Fruit fly (Drosophila melanogaster) whole organism, wandering third instar larva: ENCODE results near the gene dsx-c73A.

Source experiments
- CG32264 ChIP-seq: fragments of 200-800 bp; sonication (Bioruptor generic); optimal IDR thresholded peaks from 2 replicates; lab custom pipeline; 2016; ENCODE audit warnings: missing biosample characterization, missing genetic modification characterization
- CG9705 ChIP-seq: fragments of 200-800 bp; sonication (Bioruptor generic); optimal IDR thresholded peaks from 2 replicates; lab custom pipeline; 2018; ENCODE audit warnings: missing biosample characterization, mild to moderate bottlenecking, missing genetic modification characterization
- CrebA ChIP-seq: fragments of 200-800 bp; sonication (Bioruptor generic); optimal IDR thresholded peaks from 2 replicates; lab custom pipeline; 2016; ENCODE audit warnings: missing biosample characterization, mild to moderate bottlenecking, missing genetic modification characterization, borderline replicate concordance
- Dfd ChIP-seq: fragments of >200 bp; optimal IDR thresholded peaks from 2 replicates; lab custom pipeline; 2017; ENCODE audit warnings: missing biosample characterization, missing genetic modification characterization
- Dif ChIP-seq: fragments of 200-275, 200-300 bp; sonication (Bioruptor generic); optimal IDR thresholded peaks from 2 replicates; lab custom pipeline; 2018; ENCODE audit warnings: missing biosample characterization, missing genetic modification characterization; ENCODE audit not compliant: partially characterized antibody
- GATAd ChIP-seq: sonication (Bioruptor generic); optimal IDR thresholded peaks from 2 replicates; lab custom pipeline; 2016; ENCODE audit warnings: missing biosample characterization, missing genetic modification characterization
- Hr78 ChIP-seq: fragments of >200 bp; optimal IDR thresholded peaks from 2 replicates; lab custom pipeline; 2017; ENCODE audit warnings: missing biosample characterization, missing genetic modification characterization
- Hr83 ChIP-seq: fragments of 200-300 bp; sonication (Bioruptor generic); optimal IDR thresholded peaks from 2 replicates; lab custom pipeline; 2016; ENCODE audit warnings: missing biosample characterization, mild to moderate bottlenecking, missing genetic modification characterization, moderate library complexity; ENCODE audit not compliant: poor library complexity, severe bottlenecking
- Jra ChIP-seq: sonication (Bioruptor generic); optimal IDR thresholded peaks from 2 replicates; lab custom pipeline; 2016; ENCODE audit warnings: missing biosample characterization, missing genetic modification characterization
- Mio ChIP-seq: sonication (Bioruptor generic); optimal IDR thresholded peaks from 2 replicates; lab custom pipeline; 2016; ENCODE audit warnings: missing biosample characterization, missing genetic modification characterization
- Myc ChIP-seq: fragments of >200 bp; optimal IDR thresholded peaks from 2 replicates; lab custom pipeline; 2017
- N ChIP-seq: fragments of >200 bp; optimal IDR thresholded peaks from 2 replicates; lab custom pipeline; 2018; ENCODE audit warnings: missing biosample characterization, missing external identifiers, missing genetic modification characterization
- Rel ChIP-seq, 2 experiments: fragments of 200-800 bp; sonication (Bioruptor generic) in 1 of 2; optimal IDR thresholded peaks; 2 replicates in 1 of 2; 3 replicates in 1 of 2; lab custom pipeline; 2016 to 2019; ENCODE audit warnings: mild to moderate bottlenecking in 2 of 2, missing biosample characterization in 2 of 2, missing genetic modification characterization in 2 of 2, moderate library complexity in 1 of 2
- Sp1 ChIP-seq: fragments of 200-800 bp; sonication (Bioruptor generic); optimal IDR thresholded peaks from 3 replicates; lab custom pipeline; 2019; ENCODE audit warnings: missing biosample characterization, mild to moderate bottlenecking, missing genetic modification characterization, moderate library complexity
- br ChIP-seq: fragments of 200-800 bp; sonication (Bioruptor generic); optimal IDR thresholded peaks from 2 replicates; lab custom pipeline; 2016; ENCODE audit warnings: missing biosample characterization, missing genetic modification characterization
- brk ChIP-seq: fragments of 200-800 bp; sonication (Bioruptor generic); optimal IDR thresholded peaks from 2 replicates; lab custom pipeline; 2016; ENCODE audit warnings: missing biosample characterization, mild to moderate bottlenecking, missing genetic modification characterization
- dl ChIP-seq, 2 experiments: fragments of 175-275, 200-275 bp in 1 of 2; fragments of 200-275 bp in 1 of 2; sonication (Bioruptor generic); optimal IDR thresholded peaks; lab custom pipeline; 2018; ENCODE audit warnings: mild to moderate bottlenecking in 2 of 2, missing biosample characterization in 2 of 2, missing genetic modification characterization in 2 of 2, moderate library complexity in 2 of 2; ENCODE audit not compliant: partially characterized antibody in 2 of 2, insufficient read depth in 1 of 2
- dmrt93B ChIP-seq: fragments of 200-800 bp; sonication (Bioruptor generic); optimal IDR thresholded peaks from 2 replicates; lab custom pipeline; 2018; ENCODE audit warnings: missing biosample characterization, mild to moderate bottlenecking, missing genetic modification characterization
- dsf ChIP-seq: sonication (Bioruptor generic); optimal IDR thresholded peaks from 2 replicates; lab custom pipeline; 2016; ENCODE audit warnings: missing biosample characterization, missing genetic modification characterization, borderline replicate concordance
- ey ChIP-seq: fragments of 200-800 bp; sonication (Bioruptor generic); optimal IDR thresholded peaks from 2 replicates; lab custom pipeline; 2016; ENCODE audit warnings: missing biosample characterization, missing genetic modification characterization
- foxo ChIP-seq, 2 experiments: fragments of 200-800 bp; sonication (Bioruptor generic); optimal IDR thresholded peaks; 2 replicates in 1 of 2; 3 replicates in 1 of 2; lab custom pipeline; 2016 to 2017; ENCODE audit warnings: missing biosample characterization in 2 of 2, missing genetic modification characterization in 2 of 2
- fru ChIP-seq: fragments of 200-800 bp; sonication (Bioruptor generic); optimal IDR thresholded peaks from 3 replicates; lab custom pipeline; 2016; ENCODE audit warnings: missing biosample characterization, mild to moderate bottlenecking, missing genetic modification characterization
- jim ChIP-seq: fragments of 175-275, 200-325 bp; sonication (Bioruptor generic); optimal IDR thresholded peaks from 2 replicates; lab custom pipeline; 2016; ENCODE audit warnings: missing biosample characterization, mild to moderate bottlenecking, missing genetic modification characterization
- lola ChIP-seq: fragments of >200 bp; optimal IDR thresholded peaks from 2 replicates; lab custom pipeline; 2017; ENCODE audit warnings: missing biosample characterization, missing genetic modification characterization
- pan ChIP-seq: fragments of >200 bp; optimal IDR thresholded peaks from 2 replicates; lab custom pipeline; 2017
- psq ChIP-seq: fragments of 200-800 bp; sonication (Bioruptor generic); optimal IDR thresholded peaks from 3 replicates; lab custom pipeline; 2017; ENCODE audit warnings: missing biosample characterization, mild to moderate bottlenecking, missing genetic modification characterization, moderate library complexity
- rgr ChIP-seq: fragments of 200-800 bp; sonication (Bioruptor generic); optimal IDR thresholded peaks from 3 replicates; lab custom pipeline; 2016; ENCODE audit warnings: missing biosample characterization, mild to moderate bottlenecking, missing genetic modification characterization
- sage ChIP-seq: fragments of 200-800 bp; sonication (Bioruptor generic); optimal IDR thresholded peaks from 2 replicates; lab custom pipeline; 2016; ENCODE audit warnings: missing biosample characterization, mild to moderate bottlenecking, missing genetic modification characterization
- sv ChIP-seq: fragments of 200-800 bp; sonication (Bioruptor generic); optimal IDR thresholded peaks from 3 replicates; lab custom pipeline; 2016; ENCODE audit warnings: missing biosample characterization, missing genetic modification characterization
- tai ChIP-seq: sonication (Bioruptor generic); optimal IDR thresholded peaks from 2 replicates; lab custom pipeline; 2016; ENCODE audit warnings: missing biosample characterization, missing genetic modification characterization

Gene dsx-c73A

dm6 chr3L:16407815-16408608 is 43.7 kb downstream of the dsx-c73A start:
- TF ChIP-seq Rel (GFP tag; optimal IDR thresholded peaks at IDR 0.05; lab: Kevin White, UChicago) = no peak
- TF ChIP-seq Rel (tag; optimal IDR thresholded peaks at IDR 0.05; lab: Kevin White, UChicago) = no peak
- TF ChIP-seq Dif = peak; percentile 71
- TF ChIP-seq CG32264 (GFP tag; lab: Kevin White, UChicago) = no peak
- peak; percentile 31 for TF ChIP-seq fru (GFP tag; lab: Kevin White, UChicago)
- TF ChIP-seq dl (GFP tag; optimal IDR thresholded peaks at IDR 0.05; lab: Kevin White, UChicago; ENCODE audit: insufficient read depth in 1 of 2, partially characterized antibody in 2 of 2) = peak; percentile 60
- TF ChIP-seq, all 38 proteins: peak for 3

dm6 chr3L:16402253-16402652 is 49.5 kb downstream of the dsx-c73A start:
- TF ChIP-seq dmrt93B (no peak), CG9705 (GFP tag; lab: Kevin White, UChicago) (no peak), Hr78 (GFP tag; lab: Kevin White, UChicago) (no peak), dsf (no peak), br (no peak), Sp1 (GFP tag; lab: Kevin White, UChicago) (no peak), Hr83 (no peak), Rel (GFP tag; optimal IDR thresholded peaks at IDR 0.05; lab: Kevin White, UChicago) (no peak), Rel (tag; optimal IDR thresholded peaks at IDR 0.05; lab: Kevin White, UChicago) (no peak), Dif (no peak), psq (GFP tag; lab: Kevin White, UChicago) (no peak), Jra (GFP tag; lab: Kevin White, UChicago) (no peak), sage (GFP tag; lab: Kevin White, UChicago) (no peak), brk (GFP tag; lab: Kevin White, UChicago) (no peak), ey (GFP tag; lab: Kevin White, UChicago) (no peak), N (no peak), CG32264 (GFP tag; lab: Kevin White, UChicago) (no peak), GATAd (GFP tag; lab: Kevin White, UChicago) (no peak), foxo (GFP tag; optimal IDR thresholded peaks at IDR 0.05; lab: Kevin White, UChicago) (no peak), fru (GFP tag; lab: Kevin White, UChicago) (no peak)

dm6 chr3L:16400175-16400574 is 51.6 kb downstream of the dsx-c73A start, which contains the start of gene CG44836:
Gene CG44836, minus strand, starts transcription at chr3L:16400275.
- TF ChIP-seq sv = no peak
- no peak for TF ChIP-seq Myc
- TF ChIP-seq CrebA = no peak

- no peak for TF ChIP-seq Rel (GFP tag; optimal IDR thresholded peaks at IDR 0.05; lab: Kevin White, UChicago)
- peak; percentile 5 for TF ChIP-seq Rel (tag; optimal IDR thresholded peaks at IDR 0.05; lab: Kevin White, UChicago)
- no peak for TF ChIP-seq CG32264 (GFP tag; lab: Kevin White, UChicago)
- TF ChIP-seq, all 38 proteins: peak for 1
These were observed 57.3 kb downstream of the dsx-c73A start, which contains the start of gene Gagr for dm6 chr3L:16394506-16394905. Gene Gagr, plus strand, starts transcription at chr3L:16394586.

- TF ChIP-seq br (no peak), Sp1 (GFP tag; lab: Kevin White, UChicago) (no peak), sv (no peak), Rel (GFP tag; optimal IDR thresholded peaks at IDR 0.05; lab: Kevin White, UChicago) (no peak), Rel (tag; optimal IDR thresholded peaks at IDR 0.05; lab: Kevin White, UChicago) (peak; percentile 11)
These were observed 58.1 kb downstream of the dsx-c73A start for dm6 chr3L:16393700-16394099.

- TF ChIP-seq pan (lab: Kevin White, UChicago) (no peak), CG9705 (GFP tag; lab: Kevin White, UChicago) (no peak), Myc (no peak), rgr (no peak), GATAd (GFP tag; lab: Kevin White, UChicago) (no peak), Hr78 (GFP tag; lab: Kevin White, UChicago) (no peak), Dfd (GFP tag; lab: Kevin White, UChicago) (no peak), lola (GFP tag; lab: Kevin White, UChicago) (no peak), N (no peak), Mio (no peak), fru (GFP tag; lab: Kevin White, UChicago) (no peak), tai (GFP tag; lab: Kevin White, UChicago) (no peak), dl (GFP tag; optimal IDR thresholded peaks at IDR 0.05; lab: Kevin White, UChicago; ENCODE audit: insufficient read depth in 1 of 2, partially characterized antibody in 2 of 2) (no peak), jim (GFP tag; lab: Kevin White, UChicago) (no peak), Hr83 (no peak), ey (GFP tag; lab: Kevin White, UChicago) (no peak), dmrt93B (no peak), psq (GFP tag; lab: Kevin White, UChicago) (no peak)
These were observed 58.9 kb downstream of the dsx-c73A start for dm6 chr3L:16392874-16393273.
